Fruit fly (Drosophila melanogaster) whole organism, embryonic: Measurements from ENCODE around the gene simj.
A peak's percentile ranks its signal among the peaks of the same experiment; 100 is the strongest.

Experiments
- CG10431 ChIP-seq: fragments of 200-800 bp; sonication (Bioruptor generic); optimal IDR thresholded peaks from 3 replicates; lab custom pipeline; 2018; ENCODE audit warnings: missing biosample characterization, mild to moderate bottlenecking, missing genetic modification characterization
- CG11085 ChIP-seq: fragments of 200-800 bp; sonication (Bioruptor generic); IDR thresholded peaks from 2 replicates; pipeline ENCODE4 v1.3.6; 2022; ENCODE audit warnings: missing biosample characterization, missing genetic modification characterization
- CG11560 ChIP-seq: fragments of 200-800 bp; sonication (Bioruptor generic); IDR thresholded peaks from 3 replicates; pipeline ENCODE4 v1.3.6; 2022; ENCODE audit warnings: missing biosample characterization, missing genetic modification characterization
- CG14441 ChIP-seq: fragments of 200-800 bp; sonication (Bioruptor generic); IDR thresholded peaks from 2 replicates; pipeline ENCODE4 v1.3.6; 2022; ENCODE audit warnings: missing biosample characterization, missing genetic modification characterization
- CG1603 ChIP-seq: fragments of 200-800 bp; sonication (Bioruptor generic); optimal IDR thresholded peaks from 2 replicates; lab custom pipeline; 2019; ENCODE audit warnings: missing biosample characterization, mild to moderate bottlenecking, missing genetic modification characterization, moderate library complexity
- CG16815 ChIP-seq: fragments of 200-800 bp; sonication (Bioruptor generic); optimal IDR thresholded peaks from 3 replicates; lab custom pipeline; 2017; ENCODE audit warnings: missing biosample characterization, mild to moderate bottlenecking, missing genetic modification characterization
- CG17359 ChIP-seq: fragments of 200-800 bp; sonication (Bioruptor generic); optimal IDR thresholded peaks from 3 replicates; lab custom pipeline; 2018; ENCODE audit warnings: missing biosample characterization, mild to moderate bottlenecking, missing genetic modification characterization, moderate library complexity
- CG17829 ChIP-seq: fragments of 200-800 bp; optimal IDR thresholded peaks from 2 replicates; lab custom pipeline; 2019; ENCODE audit warnings: missing biosample characterization, mild to moderate bottlenecking, missing genetic modification characterization, moderate library complexity
- CG18262 ChIP-seq: fragments of 200-800 bp; optimal IDR thresholded peaks from 3 replicates; lab custom pipeline; 2019; ENCODE audit warnings: missing biosample characterization, mild to moderate bottlenecking, missing genetic modification characterization, moderate library complexity
- CG2116 ChIP-seq: fragments of 200-800 bp; sonication (Bioruptor generic); optimal IDR thresholded peaks from 3 replicates; lab custom pipeline; 2018; ENCODE audit warnings: missing biosample characterization, mild to moderate bottlenecking, missing genetic modification characterization
- CG2199 ChIP-seq: fragments of 200-800 bp; sonication (Bioruptor generic); IDR thresholded peaks from 3 replicates; pipeline ENCODE4 v1.3.6; 2022; ENCODE audit warnings: missing biosample characterization, missing genetic modification characterization
- CG3065 ChIP-seq: fragments of 200-800 bp; sonication (Bioruptor generic); optimal IDR thresholded peaks from 2 replicates; lab custom pipeline; 2016; ENCODE audit warnings: missing biosample characterization, missing genetic modification characterization
- CG4730 ChIP-seq: fragments of 200-800 bp; sonication (Bioruptor generic); IDR thresholded peaks from 2 replicates; pipeline ENCODE4 v1.3.6; 2022; ENCODE audit warnings: missing biosample characterization, missing genetic modification characterization
- CG7556 ChIP-seq: fragments of 200-800 bp; sonication (Bioruptor generic); optimal IDR thresholded peaks from 2 replicates; lab custom pipeline; 2017; ENCODE audit warnings: missing biosample characterization, mild to moderate bottlenecking, missing genetic modification characterization
- CG8359 ChIP-seq: fragments of 200-800 bp; sonication (Bioruptor generic); optimal IDR thresholded peaks from 2 replicates; lab custom pipeline; 2017; ENCODE audit warnings: missing biosample characterization, mild to moderate bottlenecking, missing genetic modification characterization, borderline replicate concordance
- CG8478 ChIP-seq: fragments of >200 bp; optimal IDR thresholded peaks from 2 replicates; lab custom pipeline; 2018
- D19B ChIP-seq: fragments of 200-800 bp; sonication (Bioruptor generic); optimal IDR thresholded peaks from 2 replicates; lab custom pipeline; 2017; ENCODE audit warnings: missing biosample characterization, mild to moderate bottlenecking, missing genetic modification characterization
- Drgx ChIP-seq: fragments of 200-800 bp; sonication (Bioruptor generic); IDR thresholded peaks from 2 replicates; pipeline ENCODE4 v1.3.6; 2022; ENCODE audit warnings: missing biosample characterization, missing genetic modification characterization
- HmgZ ChIP-seq: fragments of 200-800 bp; sonication (Bioruptor generic); optimal IDR thresholded peaks from 2 replicates; lab custom pipeline; 2018; ENCODE audit warnings: missing biosample characterization, mild to moderate bottlenecking, missing genetic modification characterization
- Med ChIP-seq: fragments of 200-800 bp; sonication (Bioruptor generic); peaks from one replicate; lab custom pipeline; 2016; ENCODE audit warnings: missing biosample characterization, missing genetic modification characterization, mild to moderate bottlenecking, inconsistent platforms, moderate library complexity
- Mes4 ChIP-seq: fragments of 200-800 bp; sonication (Bioruptor generic); optimal IDR thresholded peaks from 2 replicates; lab custom pipeline; 2016; ENCODE audit warnings: missing biosample characterization, missing genetic modification characterization
- Myb ChIP-seq: fragments of 200-800 bp; sonication (Bioruptor generic); optimal IDR thresholded peaks from 2 replicates; lab custom pipeline; 2016; ENCODE audit warnings: missing biosample characterization, missing genetic modification characterization
- NC2α ChIP-seq: fragments of 200-800 bp; sonication (Bioruptor generic); optimal IDR thresholded peaks from 2 replicates; lab custom pipeline; 2016; ENCODE audit warnings: missing biosample characterization, missing genetic modification characterization
- Pdp1 ChIP-seq, 2 experiments: fragments of 200-800 bp; sonication (Bioruptor generic); optimal IDR thresholded peaks; 3 replicates each; lab custom pipeline; 2016; ENCODE audit warnings: missing biosample characterization in 2 of 2, missing genetic modification characterization in 2 of 2, mild to moderate bottlenecking in 1 of 2, moderate library complexity in 1 of 2
- Tbp ChIP-seq: fragments of >200 bp; optimal IDR thresholded peaks from 2 replicates; lab custom pipeline; 2018; ENCODE audit warnings: missing biosample characterization, missing genetic modification characterization
- bbx ChIP-seq: fragments of 200-800 bp; sonication (Bioruptor generic); IDR thresholded peaks from 2 replicates; pipeline ENCODE4 v1.3.6; 2022; ENCODE audit warnings: missing biosample characterization, missing genetic modification characterization; ENCODE audit not compliant: partially characterized antibody
- chinmo ChIP-seq: fragments of 200-800 bp; sonication (Bioruptor generic); IDR thresholded peaks from 4 replicates; pipeline ENCODE4 v1.3.6; 2022; ENCODE audit warnings: missing biosample characterization, missing genetic modification characterization; ENCODE audit not compliant: partially characterized antibody
- corto ChIP-seq: fragments of 200-800 bp; sonication (Bioruptor generic); optimal IDR thresholded peaks from 2 replicates; lab custom pipeline; 2016; ENCODE audit warnings: missing biosample characterization, mild to moderate bottlenecking, missing genetic modification characterization, moderate library complexity
- crp ChIP-seq, 2 experiments: fragments of 200-800 bp; sonication (Bioruptor generic); optimal IDR thresholded peaks; 2 replicates in 1 of 2; 3 replicates in 1 of 2; lab custom pipeline; 2017; ENCODE audit warnings: missing biosample characterization in 2 of 2, missing genetic modification characterization in 2 of 2, mild to moderate bottlenecking in 1 of 2, moderate library complexity in 1 of 2
- dm ChIP-seq: fragments of 200-800 bp; sonication (Bioruptor generic); optimal IDR thresholded peaks from 3 replicates; lab custom pipeline; 2016; ENCODE audit warnings: missing biosample characterization, missing genetic modification characterization
- dmrt99B ChIP-seq: fragments of 200-800 bp; sonication (Bioruptor generic); optimal IDR thresholded peaks from 2 replicates; lab custom pipeline; 2018; ENCODE audit warnings: missing biosample characterization, mild to moderate bottlenecking, missing genetic modification characterization, moderate library complexity
- fd3F ChIP-seq: fragments of 200-800 bp; sonication (Bioruptor generic); optimal IDR thresholded peaks from 2 replicates; lab custom pipeline; 2018; ENCODE audit warnings: missing biosample characterization, mild to moderate bottlenecking, missing genetic modification characterization, moderate library complexity
- gcm2 ChIP-seq: fragments of 200-800 bp; sonication (Bioruptor generic); optimal IDR thresholded peaks from 2 replicates; lab custom pipeline; 2016; ENCODE audit warnings: missing biosample characterization, missing genetic modification characterization
- gem ChIP-seq: fragments of 200-800 bp; sonication (Bioruptor generic); optimal IDR thresholded peaks from 2 replicates; lab custom pipeline; 2019; ENCODE audit warnings: missing biosample characterization, mild to moderate bottlenecking, missing genetic modification characterization, moderate library complexity
- gro ChIP-seq: fragments of 200-800 bp; sonication (Bioruptor generic); optimal IDR thresholded peaks from 2 replicates; lab custom pipeline; 2016; ENCODE audit warnings: missing biosample characterization, missing genetic modification characterization
- gt ChIP-seq: fragments of 200-800 bp; sonication (Bioruptor generic); IDR thresholded peaks from 2 replicates; pipeline ENCODE4 v1.3.6; 2022; ENCODE audit warnings: missing biosample characterization, missing genetic modification characterization
- ind ChIP-seq: fragments of 200-800 bp; sonication (Bioruptor generic); optimal IDR thresholded peaks from 3 replicates; lab custom pipeline; 2016; ENCODE audit warnings: missing biosample characterization, missing genetic modification characterization
- jigr1 ChIP-seq: fragments of 200-800 bp; sonication (Bioruptor generic); IDR thresholded peaks from 3 replicates; pipeline ENCODE4 v1.3.6; 2022; ENCODE audit warnings: missing biosample characterization, missing genetic modification characterization
- ranshi ChIP-seq: fragments of 200-800 bp; sonication (Bioruptor generic); IDR thresholded peaks from 2 replicates; pipeline ENCODE4 v1.3.6; 2022; ENCODE audit warnings: missing biosample characterization, missing genetic modification characterization
- sens ChIP-seq: fragments of 200-800 bp; sonication (Bioruptor generic); peaks from one replicate; lab custom pipeline; 2016; ENCODE audit warnings: missing biosample characterization, missing genetic modification characterization
- slbo ChIP-seq: fragments of 200-800 bp; sonication (Bioruptor generic); IDR thresholded peaks from 2 replicates; pipeline ENCODE4 v1.3.6; 2022; ENCODE audit warnings: missing biosample characterization, missing genetic modification characterization
- sr ChIP-seq: fragments of 200-800 bp; sonication (Bioruptor generic); IDR thresholded peaks from 3 replicates; pipeline ENCODE4 v1.3.6; 2022; ENCODE audit warnings: missing biosample characterization, missing genetic modification characterization
- yki ChIP-seq: fragments of >200 bp; optimal IDR thresholded peaks from 3 replicates; lab custom pipeline; 2018

Gene simj

DNA sequence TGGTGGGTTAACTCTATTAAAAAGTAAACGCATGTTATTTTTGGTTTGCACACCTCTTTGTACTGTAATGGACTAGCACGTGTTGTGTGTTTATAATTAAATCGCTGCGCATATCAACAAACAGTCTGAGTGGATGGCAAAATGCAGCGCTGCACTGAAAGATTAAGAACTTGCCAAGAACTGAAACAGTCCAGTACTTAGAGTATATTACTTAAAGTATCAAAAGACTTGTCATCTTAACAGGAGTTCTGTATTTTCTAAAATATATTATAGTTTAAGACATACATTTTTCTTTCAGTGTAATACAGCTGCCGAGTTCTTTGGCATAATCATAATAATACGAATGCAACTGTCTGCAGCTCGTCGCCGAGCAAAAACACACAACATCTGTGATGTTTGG is 16.1 kb upstream of the simj start (continued):
- TF ChIP-seq Drgx (GFP tag; lab: Robert Waterston, UW) (peak; percentile 62), gcm2 (GFP tag; lab: Kevin White, UChicago) (no peak), gt (GFP tag; lab: Robert Waterston, UW) (no peak), CG18262 (tag; lab: Kevin White, UChicago) (peak; percentile 11), corto (GFP tag; lab: Kevin White, UChicago) (no peak), CG7556 (GFP tag; lab: Kevin White, UChicago) (no peak), CG17829 (tag; lab: Kevin White, UChicago) (no peak), CG16815 (GFP tag; lab: Kevin White, UChicago) (no peak), yki (lab: Kevin White, UChicago) (no peak), CG2116 (GFP tag; lab: Kevin White, UChicago) (no peak)

DNA sequence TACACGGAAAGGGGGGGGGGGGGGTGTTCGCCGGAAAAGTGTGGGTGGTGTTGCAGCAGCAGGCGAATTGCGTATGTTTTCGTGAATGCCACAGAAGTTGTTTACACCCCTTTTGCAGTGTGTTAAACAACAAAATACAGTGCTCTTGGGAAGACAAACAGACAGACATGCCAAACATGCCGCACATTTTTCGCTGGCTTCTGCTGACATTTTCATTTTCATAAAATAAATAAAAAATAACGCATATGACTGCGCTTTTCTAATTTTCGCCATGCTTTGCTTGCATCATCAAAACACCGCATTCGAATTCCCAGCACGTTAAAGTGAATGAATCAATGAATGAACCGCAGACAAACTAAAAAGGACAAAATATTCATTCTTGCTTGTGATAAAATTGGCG is 13.3 kb upstream of the simj start:
- TF ChIP-seq CG2199 (GFP tag; lab: Robert Waterston, UW) (0 out of 3 replicates have a peak, but pooled peaks have one; percentile 28), sr (GFP tag; lab: Robert Waterston, UW) (peak; percentile 52; the same call in 1 of the 3 replicates), CG10431 (GFP tag; lab: Kevin White, UChicago) (no peak), dmrt99B (tag; lab: Kevin White, UChicago) (no peak), Mes4 (no peak)

DNA sequence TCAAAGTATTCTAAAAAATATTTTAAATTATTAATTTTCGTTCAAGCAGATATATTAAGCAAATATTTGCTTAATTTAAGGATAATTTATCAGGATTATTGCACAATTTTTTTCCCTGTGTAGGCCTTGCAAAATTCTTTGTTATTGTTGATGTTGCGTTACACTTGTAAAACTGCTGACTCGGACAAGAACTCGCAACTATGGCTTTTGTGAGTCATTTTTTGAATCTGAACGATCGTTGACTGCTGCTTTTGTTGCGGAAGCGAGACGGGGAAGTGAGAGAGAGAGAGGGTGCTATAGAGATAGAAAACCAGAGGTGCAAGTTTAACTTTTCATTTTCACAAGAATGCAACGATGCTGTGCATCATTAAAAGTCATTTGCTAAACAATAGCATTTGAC is 12.1 kb upstream of the simj start:
- TF ChIP-seq CG8359 (no peak), fd3F (GFP tag; lab: Kevin White, UChicago) (no peak), dm (GFP tag; lab: Kevin White, UChicago) (no peak), ind (GFP tag; lab: Kevin White, UChicago) (no peak), chinmo (GFP tag; lab: Robert Waterston, UW) (no peak), CG4730 (GFP tag; lab: Robert Waterston, UW) (no peak), jigr1 (GFP tag; lab: Robert Waterston, UW) (no peak), Myb (no peak)

DNA sequence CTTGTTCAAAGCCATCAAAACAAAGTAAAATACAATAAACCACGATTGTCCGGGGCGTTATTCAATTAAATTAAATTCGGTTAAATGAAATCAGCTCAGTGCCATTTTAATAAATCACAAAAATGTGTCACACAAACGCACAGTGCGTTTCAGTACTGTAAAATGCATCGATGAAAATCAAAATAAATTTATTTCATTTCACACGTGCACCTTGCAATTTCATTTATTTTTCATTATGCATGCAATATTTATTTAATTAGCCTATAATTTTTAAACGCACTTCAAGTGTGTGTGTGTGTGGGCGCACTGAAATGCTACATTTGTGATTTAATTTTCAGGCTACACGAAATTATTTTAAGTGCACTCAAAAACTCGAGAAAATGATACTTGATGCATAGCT is 10.1 kb upstream of the simj start:
- TF ChIP-seq CG14441 (GFP tag; lab: Robert Waterston, UW), result no peak
- TF ChIP-seq gem (tag; lab: Kevin White, UChicago), result peak; percentile 19
- TF ChIP-seq CG17359 (tag; lab: Kevin White, UChicago), result no peak
- no peak for TF ChIP-seq Tbp (GFP tag; lab: Kevin White, UChicago)
- TF ChIP-seq crp (GFP tag; optimal IDR thresholded peaks at IDR 0.05; lab: Kevin White, UChicago), result no peak
- no peak for TF ChIP-seq NC2α (GFP tag; lab: Kevin White, UChicago)
- no peak for TF ChIP-seq CG8478 (lab: Kevin White, UChicago)
- peak; percentile 8 for TF ChIP-seq CG1603 (tag; lab: Kevin White, UChicago)
- TF ChIP-seq bbx (GFP tag; lab: Robert Waterston, UW), result no peak
- TF ChIP-seq HmgZ (tag; lab: Kevin White, UChicago), result no peak
- TF ChIP-seq CG11085 (GFP tag; lab: Robert Waterston, UW), result no peak
- no peak for TF ChIP-seq CG3065 (GFP tag; lab: Kevin White, UChicago)
- TF ChIP-seq Pdp1 (GFP tag; optimal IDR thresholded peaks at IDR 0.05; lab: Kevin White, UChicago), result peak in 1 of 2 experiments; percentile 34
- TF ChIP-seq sens (GFP tag; lab: Kevin White, UChicago), result peak; percentile 55
- TF ChIP-seq Med, result peak; percentile 67
- no peak for TF ChIP-seq gro (GFP tag; lab: Kevin White, UChicago)
- no peak for TF ChIP-seq slbo
- no peak for TF ChIP-seq D19B (GFP tag; lab: Kevin White, UChicago)
- no peak for TF ChIP-seq ranshi
- TF ChIP-seq CG11560, result no peak
